Worm (Caenorhabditis elegans) whole organism, young adult: ENCODE measurements around the gene idpp-6.

ENCODE experiments used
- F10E7.11 ChIP-seq: sonication (generic microtip); optimal IDR thresholded peaks from 2 replicates; lab custom pipeline; 2017; ENCODE audit warnings: mild to moderate bottlenecking, missing genetic modification characterization, moderate library complexity, missing compliant biosample characterization
- F33H1.4 ChIP-seq: fragments of 200-800 bp; sonication (Bioruptor generic); IDR thresholded peaks from 2 replicates; pipeline ENCODE4 v1.3.6; 2022; ENCODE audit warnings: missing genetic modification reagents, missing genetic modification characterization, missing compliant biosample characterization
- lir-1 ChIP-seq: fragments of 200-800 bp; sonication (Bioruptor generic); conservative IDR thresholded peaks from 2 replicates; pipeline ENCODE4 v1.3.6; 2022; ENCODE audit warnings: missing genetic modification reagents, missing genetic modification characterization, missing compliant biosample characterization
- ztf-18 ChIP-seq: sonication (generic microtip); optimal IDR thresholded peaks from 2 replicates; lab custom pipeline; 2016; ENCODE audit warnings: missing genotype, mild to moderate bottlenecking, missing genetic modification characterization, missing compliant biosample characterization

DNA sequence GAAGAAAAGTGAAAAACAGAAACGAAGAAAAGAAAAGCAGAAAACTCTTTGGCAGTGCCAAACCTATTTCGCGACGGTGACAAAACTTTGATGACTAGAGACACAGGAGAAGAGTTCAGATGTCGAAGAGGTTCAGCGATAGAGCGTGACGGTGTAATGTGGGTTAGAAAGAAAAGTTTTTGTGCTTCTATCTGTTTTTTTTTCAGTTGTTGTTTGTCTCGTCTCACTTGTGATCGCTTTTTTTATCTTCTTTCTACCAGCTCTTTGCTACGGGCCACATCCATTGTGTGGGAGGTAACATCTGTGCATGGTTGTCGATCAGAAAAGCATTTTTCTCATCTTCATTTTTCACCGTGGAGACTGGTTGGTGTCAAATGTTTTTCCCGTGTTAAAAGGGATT, 42.9 kb downstream of the idpp-6 start, which contains the start of gene F41B4.1:
- TF ChIP-seq F10E7.11 (tag; lab: Kevin White, UChicago) (no peak), F33H1.4 (no peak), ztf-18 (no peak), lir-1 (GFP tag; lab: Robert Waterston, UW) (no peak)
